Fruit fly (Drosophila melanogaster) whole organism, embryonic: ENCODE data around the gene yrt.

Source experiments
- CG14710 ChIP-seq: fragments of 200-800 bp; sonication (Bioruptor generic); optimal IDR thresholded peaks from 3 replicates; lab custom pipeline; 2019; ENCODE audit warnings: missing biosample characterization, mild to moderate bottlenecking, missing genetic modification characterization, moderate library complexity
- CG16813 ChIP-seq: fragments of 200-800 bp; sonication (Bioruptor generic); IDR thresholded peaks from 3 replicates; pipeline ENCODE4 v1.3.6; 2022; ENCODE audit warnings: missing biosample characterization, missing genetic modification characterization; ENCODE audit not compliant: partially characterized antibody
- CG3281 ChIP-seq: fragments of 200-800 bp; sonication (Bioruptor generic); optimal IDR thresholded peaks from 3 replicates; lab custom pipeline; 2017; ENCODE audit warnings: missing biosample characterization, mild to moderate bottlenecking, missing genetic modification characterization
- CG4707 ChIP-seq: fragments of 200-800 bp; sonication (Bioruptor generic); optimal IDR thresholded peaks from 2 replicates; lab custom pipeline; 2018; ENCODE audit warnings: missing biosample characterization, mild to moderate bottlenecking, missing genetic modification characterization, moderate library complexity
- CG8478 ChIP-seq: fragments of >200 bp; optimal IDR thresholded peaks from 2 replicates; lab custom pipeline; 2018
- CG9876 ChIP-seq: fragments of 200-800 bp; sonication (Bioruptor generic); optimal IDR thresholded peaks from 2 replicates; lab custom pipeline; 2016; ENCODE audit warnings: missing biosample characterization, missing genetic modification characterization
- Spps ChIP-seq: fragments of 200-800 bp; sonication (Bioruptor generic); optimal IDR thresholded peaks from 2 replicates; lab custom pipeline; 2018; ENCODE audit warnings: missing biosample characterization, mild to moderate bottlenecking, missing genetic modification characterization
- crp ChIP-seq, 2 experiments: fragments of 200-800 bp; sonication (Bioruptor generic); optimal IDR thresholded peaks; 2 replicates in 1 of 2; 3 replicates in 1 of 2; lab custom pipeline; 2017; ENCODE audit warnings: missing biosample characterization in 2 of 2, missing genetic modification characterization in 2 of 2, mild to moderate bottlenecking in 1 of 2, moderate library complexity in 1 of 2
- gro ChIP-seq: fragments of 200-800 bp; sonication (Bioruptor generic); optimal IDR thresholded peaks from 2 replicates; lab custom pipeline; 2016; ENCODE audit warnings: missing biosample characterization, missing genetic modification characterization
- nerfin-1 ChIP-seq: fragments of 200-800 bp; sonication (Bioruptor generic); optimal IDR thresholded peaks from 3 replicates; lab custom pipeline; 2019; ENCODE audit warnings: missing biosample characterization, mild to moderate bottlenecking, missing genetic modification characterization, moderate library complexity
- p53 ChIP-seq: fragments of 200-800 bp; sonication (Bioruptor generic); optimal IDR thresholded peaks from 2 replicates; lab custom pipeline; 2016; ENCODE audit warnings: missing biosample characterization, missing genetic modification characterization
- scrt ChIP-seq: fragments of 200-800 bp; sonication (Bioruptor generic); optimal IDR thresholded peaks from 2 replicates; lab custom pipeline; 2018; ENCODE audit warnings: missing biosample characterization, mild to moderate bottlenecking, missing genetic modification characterization, moderate library complexity
- tin ChIP-seq: fragments of 200-800 bp; sonication (Bioruptor generic); optimal IDR thresholded peaks from 3 replicates; lab custom pipeline; 2016; ENCODE audit warnings: missing biosample characterization, missing genetic modification characterization
- zf30C ChIP-seq: fragments of 200-800 bp; sonication (Bioruptor generic); optimal IDR thresholded peaks from 3 replicates; lab custom pipeline; 2018; ENCODE audit warnings: missing biosample characterization, mild to moderate bottlenecking, missing genetic modification characterization

- TF ChIP-seq scrt (peak; percentile 9), CG4707 (GFP tag; lab: Kevin White, UChicago) (no peak), CG3281 (GFP tag; lab: Kevin White, UChicago) (no peak), tin (no peak), p53 (GFP tag; lab: Kevin White, UChicago) (no peak), nerfin-1 (tag; lab: Kevin White, UChicago) (no peak), CG9876 (no peak), Spps (tag; lab: Kevin White, UChicago) (no peak), gro (GFP tag; lab: Kevin White, UChicago) (no peak), crp (GFP tag; optimal IDR thresholded peaks at IDR 0.05; lab: Kevin White, UChicago) (peak in 1 of 2 experiments; percentile 54), CG14710 (tag; lab: Kevin White, UChicago) (peak; percentile 38), zf30C (no peak), CG8478 (lab: Kevin White, UChicago) (no peak), CG16813 (GFP tag; lab: Robert Waterston, UW) (no peak)
Observed at dm6 chr3R:13388160-13388870, 46.5 kb downstream of the yrt start, which contains the start of gene CG9799.
